Fruit fly (Drosophila melanogaster) whole organism, embryonic: Measurements from ENCODE around the gene CG15696.

ENCODE experiments used
- B-H1 ChIP-seq: fragments of 200-800 bp; sonication (Bioruptor generic); IDR thresholded peaks from 3 replicates; pipeline ENCODE4 v1.3.6; 2022; ENCODE audit warnings: missing biosample characterization, missing genetic modification characterization
- BtbVII ChIP-seq: fragments of 200-800 bp; sonication (Bioruptor generic); optimal IDR thresholded peaks from 3 replicates; lab custom pipeline; 2017; ENCODE audit warnings: missing biosample characterization, mild to moderate bottlenecking, missing genetic modification characterization
- CG10209 ChIP-seq: fragments of 200-800 bp; sonication (Bioruptor generic); optimal IDR thresholded peaks from 3 replicates; lab custom pipeline; 2017; ENCODE audit warnings: missing biosample characterization, mild to moderate bottlenecking, missing genetic modification characterization, missing genetic modification reagents
- CG12299 ChIP-seq: fragments of 200-800 bp; sonication (Bioruptor generic); optimal IDR thresholded peaks from 2 replicates; lab custom pipeline; 2018; ENCODE audit warnings: missing biosample characterization, mild to moderate bottlenecking, missing genetic modification characterization
- CG1233 ChIP-seq: fragments of 200-800 bp; sonication (Bioruptor generic); optimal IDR thresholded peaks from 4 replicates; lab custom pipeline; 2018; ENCODE audit warnings: missing biosample characterization, mild to moderate bottlenecking, missing genetic modification characterization
- CG13424 ChIP-seq: fragments of 200-800 bp; sonication (Bioruptor generic); optimal IDR thresholded peaks from 2 replicates; lab custom pipeline; 2019; ENCODE audit warnings: missing biosample characterization, mild to moderate bottlenecking, missing genetic modification characterization, moderate library complexity
- CG15601 ChIP-seq: fragments of 200-800 bp; sonication (Bioruptor generic); optimal IDR thresholded peaks from 3 replicates; lab custom pipeline; 2019; ENCODE audit warnings: missing biosample characterization, mild to moderate bottlenecking, missing genetic modification characterization, moderate library complexity
- CG15696 ChIP-seq: fragments of 200-800 bp; sonication (Bioruptor generic); optimal IDR thresholded peaks from 2 replicates; lab custom pipeline; 2019; ENCODE audit warnings: missing biosample characterization, mild to moderate bottlenecking, missing genetic modification characterization, moderate library complexity
- CG16863 ChIP-seq: fragments of 200-800 bp; sonication (Bioruptor generic); optimal IDR thresholded peaks from 3 replicates; lab custom pipeline; 2016; ENCODE audit warnings: missing biosample characterization, missing genetic modification characterization
- CG17829 ChIP-seq: fragments of 200-800 bp; optimal IDR thresholded peaks from 2 replicates; lab custom pipeline; 2019; ENCODE audit warnings: missing biosample characterization, mild to moderate bottlenecking, missing genetic modification characterization, moderate library complexity
- CG2875 ChIP-seq: fragments of 200-800 bp; sonication (Bioruptor generic); optimal IDR thresholded peaks from 2 replicates; lab custom pipeline; 2017; ENCODE audit warnings: missing biosample characterization, mild to moderate bottlenecking, missing genetic modification characterization, missing genetic modification reagents
- CG31365 ChIP-seq: fragments of 200-800 bp; sonication (Bioruptor generic); optimal IDR thresholded peaks from 2 replicates; lab custom pipeline; 2018; ENCODE audit warnings: missing biosample characterization, mild to moderate bottlenecking, missing genetic modification characterization
- CG33213 ChIP-seq: fragments of 200-800 bp; sonication (Bioruptor generic); optimal IDR thresholded peaks from 3 replicates; lab custom pipeline; 2016; ENCODE audit warnings: missing biosample characterization, missing genetic modification characterization
- CG34376 ChIP-seq: fragments of 200-800 bp; sonication (Bioruptor generic); optimal IDR thresholded peaks from 2 replicates; lab custom pipeline; 2018; ENCODE audit warnings: missing biosample characterization, mild to moderate bottlenecking, missing genetic modification characterization
- CG4707 ChIP-seq: fragments of 200-800 bp; sonication (Bioruptor generic); optimal IDR thresholded peaks from 2 replicates; lab custom pipeline; 2018; ENCODE audit warnings: missing biosample characterization, mild to moderate bottlenecking, missing genetic modification characterization, moderate library complexity
- CG4730 ChIP-seq: fragments of 200-800 bp; sonication (Bioruptor generic); IDR thresholded peaks from 2 replicates; pipeline ENCODE4 v1.3.6; 2022; ENCODE audit warnings: missing biosample characterization, missing genetic modification characterization
- CG7271 ChIP-seq: fragments of 200-800 bp; sonication (Bioruptor generic); optimal IDR thresholded peaks from 2 replicates; lab custom pipeline; 2018; ENCODE audit warnings: missing biosample characterization, mild to moderate bottlenecking, missing genetic modification characterization, moderate library complexity
- CG7928 ChIP-seq: fragments of 200-800 bp; sonication (Bioruptor generic); optimal IDR thresholded peaks from 2 replicates; lab custom pipeline; 2017; ENCODE audit warnings: missing biosample characterization, mild to moderate bottlenecking, missing genetic modification characterization
- CG8281 ChIP-seq: fragments of 200-800 bp; sonication (Bioruptor generic); optimal IDR thresholded peaks from 2 replicates; lab custom pipeline; 2018; ENCODE audit warnings: missing biosample characterization, mild to moderate bottlenecking, missing genetic modification characterization, moderate library complexity
- CG8924 ChIP-seq: fragments of 200-800 bp; optimal IDR thresholded peaks from 3 replicates; lab custom pipeline; 2019; ENCODE audit warnings: missing biosample characterization, mild to moderate bottlenecking, missing genetic modification characterization, moderate library complexity
- CoRest ChIP-seq: fragments of 200-800 bp; sonication (Bioruptor generic); optimal IDR thresholded peaks from 3 replicates; lab custom pipeline; 2018; ENCODE audit warnings: missing biosample characterization, mild to moderate bottlenecking, missing genetic modification characterization, moderate library complexity
- D19B ChIP-seq: fragments of 200-800 bp; sonication (Bioruptor generic); optimal IDR thresholded peaks from 2 replicates; lab custom pipeline; 2017; ENCODE audit warnings: missing biosample characterization, mild to moderate bottlenecking, missing genetic modification characterization
- Fer3 ChIP-seq: fragments of 200-800 bp; sonication (Bioruptor generic); optimal IDR thresholded peaks from 2 replicates; lab custom pipeline; 2018; ENCODE audit warnings: missing biosample characterization, mild to moderate bottlenecking, missing genetic modification characterization, moderate library complexity
- Max ChIP-seq: fragments of 200-800 bp; sonication (Bioruptor generic); optimal IDR thresholded peaks from 2 replicates; lab custom pipeline; 2016; ENCODE audit warnings: missing biosample characterization, mild to moderate bottlenecking, missing genetic modification characterization
- Neu2 ChIP-seq: fragments of 200-800 bp; sonication (Bioruptor generic); optimal IDR thresholded peaks from 3 replicates; lab custom pipeline; 2016; ENCODE audit warnings: missing biosample characterization, missing genetic modification characterization, borderline replicate concordance
- Rx ChIP-seq: fragments of 200-800 bp; sonication (Bioruptor generic); IDR thresholded peaks from 2 replicates; pipeline ENCODE4 v1.3.6; 2022; ENCODE audit warnings: missing biosample characterization, missing genetic modification characterization
- Sox100B ChIP-seq: fragments of 200-800 bp; sonication (Bioruptor generic); optimal IDR thresholded peaks from 3 replicates; lab custom pipeline; 2018; ENCODE audit warnings: missing biosample characterization, mild to moderate bottlenecking, missing genetic modification characterization
- Sox102F ChIP-seq: fragments of 200-800 bp; sonication (Bioruptor generic); optimal IDR thresholded peaks from 2 replicates; lab custom pipeline; 2018; ENCODE audit warnings: missing biosample characterization, mild to moderate bottlenecking, missing genetic modification characterization, moderate library complexity
- Sry-β ChIP-seq: fragments of 200-800 bp; sonication (Bioruptor generic); optimal IDR thresholded peaks from 2 replicates; lab custom pipeline; 2018; ENCODE audit warnings: missing biosample characterization, mild to moderate bottlenecking, missing genetic modification characterization, moderate library complexity
- amos ChIP-seq: fragments of 200-800 bp; sonication (Bioruptor generic); IDR thresholded peaks from 2 replicates; pipeline ENCODE4 v1.3.6; 2022; ENCODE audit warnings: missing biosample characterization, missing genetic modification characterization; ENCODE audit not compliant: partially characterized antibody
- bsh ChIP-seq, 2 experiments: fragments of 200-800 bp; sonication (Bioruptor generic); optimal IDR thresholded peaks; 2 replicates each; lab custom pipeline; 2017 to 2018; ENCODE audit warnings: mild to moderate bottlenecking in 2 of 2, missing biosample characterization in 2 of 2, missing genetic modification characterization in 2 of 2, moderate library complexity in 1 of 2
- cato ChIP-seq: fragments of 200-800 bp; sonication (Bioruptor generic); optimal IDR thresholded peaks from 2 replicates; lab custom pipeline; 2016; ENCODE audit warnings: missing biosample characterization, missing genetic modification characterization, borderline replicate concordance
- caup ChIP-seq: fragments of 200-800 bp; sonication (Bioruptor generic); optimal IDR thresholded peaks from 3 replicates; lab custom pipeline; 2017; ENCODE audit warnings: missing biosample characterization, mild to moderate bottlenecking, missing genetic modification characterization, moderate library complexity; ENCODE audit not compliant: severe bottlenecking
- chif ChIP-seq, 2 experiments: fragments of 200-800 bp; sonication (Bioruptor generic); optimal IDR thresholded peaks; 3 replicates each; lab custom pipeline; 2016; ENCODE audit warnings: missing biosample characterization in 2 of 2, missing genetic modification characterization in 2 of 2
- crp ChIP-seq, 2 experiments: fragments of 200-800 bp; sonication (Bioruptor generic); optimal IDR thresholded peaks; 2 replicates in 1 of 2; 3 replicates in 1 of 2; lab custom pipeline; 2017; ENCODE audit warnings: missing biosample characterization in 2 of 2, missing genetic modification characterization in 2 of 2, mild to moderate bottlenecking in 1 of 2, moderate library complexity in 1 of 2
- dmrt11E ChIP-seq: fragments of 200-800 bp; sonication (Bioruptor generic); optimal IDR thresholded peaks from 3 replicates; lab custom pipeline; 2018; ENCODE audit warnings: missing biosample characterization, mild to moderate bottlenecking, missing genetic modification characterization, moderate library complexity
- esg ChIP-seq: fragments of 200-800 bp; sonication (Bioruptor generic); conservative IDR thresholded peaks from 2 replicates; pipeline ENCODE4 v1.3.6; 2022; ENCODE audit warnings: missing biosample characterization, missing genetic modification characterization
- fu2 ChIP-seq: fragments of 200-800 bp; sonication (Bioruptor generic); optimal IDR thresholded peaks from 2 replicates; lab custom pipeline; 2016; ENCODE audit warnings: missing biosample characterization, missing genetic modification characterization
- grau ChIP-seq: fragments of 200-800 bp; optimal IDR thresholded peaks from 3 replicates; lab custom pipeline; 2019; ENCODE audit warnings: missing biosample characterization, mild to moderate bottlenecking, missing genetic modification characterization, moderate library complexity
- gsb-n ChIP-seq: fragments of 200-800 bp; sonication (Bioruptor generic); optimal IDR thresholded peaks from 3 replicates; lab custom pipeline; 2018; ENCODE audit warnings: missing biosample characterization, mild to moderate bottlenecking, missing genetic modification characterization
- mirr ChIP-seq: fragments of 200-800 bp; sonication (Bioruptor generic); optimal IDR thresholded peaks from 3 replicates; lab custom pipeline; 2018; ENCODE audit warnings: missing biosample characterization, mild to moderate bottlenecking, missing genetic modification characterization
- nau ChIP-seq: fragments of 200-800 bp; sonication (Bioruptor generic); optimal IDR thresholded peaks from 3 replicates; lab custom pipeline; 2017; ENCODE audit warnings: missing biosample characterization, mild to moderate bottlenecking, missing genetic modification characterization, missing genetic modification reagents
- org-1 ChIP-seq: fragments of 200-800 bp; sonication (Bioruptor generic); optimal IDR thresholded peaks from 2 replicates; lab custom pipeline; 2017; ENCODE audit warnings: missing biosample characterization, missing genetic modification characterization
- ranshi ChIP-seq: fragments of 200-800 bp; sonication (Bioruptor generic); IDR thresholded peaks from 2 replicates; pipeline ENCODE4 v1.3.6; 2022; ENCODE audit warnings: missing biosample characterization, missing genetic modification characterization
- scrt ChIP-seq: fragments of 200-800 bp; sonication (Bioruptor generic); optimal IDR thresholded peaks from 2 replicates; lab custom pipeline; 2018; ENCODE audit warnings: missing biosample characterization, mild to moderate bottlenecking, missing genetic modification characterization, moderate library complexity
- unc-4 ChIP-seq: fragments of 200-800 bp; sonication (Bioruptor generic); IDR thresholded peaks from 2 replicates; pipeline ENCODE4 v1.3.6; 2022; ENCODE audit warnings: missing biosample characterization, missing genetic modification characterization; ENCODE audit not compliant: partially characterized antibody
- usp ChIP-seq: fragments of >200 bp; optimal IDR thresholded peaks from 2 replicates; lab custom pipeline; 2017; ENCODE audit warnings: missing biosample characterization, missing genetic modification characterization
- wek ChIP-seq: fragments of 200-800 bp; sonication (Bioruptor generic); optimal IDR thresholded peaks from 3 replicates; lab custom pipeline; 2018; ENCODE audit warnings: missing biosample characterization, mild to moderate bottlenecking, missing genetic modification characterization, moderate library complexity
- zen ChIP-seq: fragments of 200-800 bp; sonication (Bioruptor generic); optimal IDR thresholded peaks from 3 replicates; lab custom pipeline; 2018; ENCODE audit warnings: missing biosample characterization, mild to moderate bottlenecking, missing genetic modification characterization, moderate library complexity

Gene CG15696

DNA sequence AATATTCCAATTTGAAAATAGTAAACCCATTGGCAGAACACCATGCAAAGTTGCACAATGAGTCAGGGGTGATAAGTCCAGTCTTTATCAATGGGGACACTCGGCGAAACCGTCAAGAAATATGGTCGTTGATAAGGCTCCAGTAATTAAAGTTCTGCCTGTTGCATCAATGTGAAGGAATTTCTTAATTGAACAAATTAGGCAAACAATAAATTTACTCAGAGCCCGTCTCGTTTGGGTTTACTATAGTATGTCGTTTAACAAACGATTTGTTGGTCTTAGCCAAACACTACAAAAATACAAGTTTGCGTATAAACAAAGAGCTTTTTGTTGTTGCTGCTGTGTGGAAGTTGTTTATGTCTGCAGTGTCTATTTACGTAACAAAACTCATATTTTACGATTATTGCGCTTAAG lies 12.1 kb upstream of the CG15696 start (continued):
- TF ChIP-seq fu2 (GFP tag; lab: Kevin White, UChicago) (no peak), cato (GFP tag; lab: Kevin White, UChicago) (peak; percentile 26), Rx (GFP tag; lab: Robert Waterston, UW) (no peak), CG4707 (GFP tag; lab: Kevin White, UChicago) (peak; percentile 2), nau (GFP tag; lab: Kevin White, UChicago) (peak; percentile 78), CG17829 (tag; lab: Kevin White, UChicago) (no peak), CG15696 (tag; lab: Kevin White, UChicago) (no peak), CG2875 (GFP tag; lab: Kevin White, UChicago) (peak; percentile 68), bsh (GFP tag; optimal IDR thresholded peaks at IDR 0.05; lab: Kevin White, UChicago) (peak in 1 of 2 experiments; percentile 44), CG7928 (GFP tag; lab: Kevin White, UChicago) (peak; percentile 18), Max (peak; percentile 8), usp (GFP tag; lab: Kevin White, UChicago) (no peak), CG4730 (no peak), esg (no peak), Fer3 (peak; percentile 58), mirr (peak; percentile 81), Sox102F (GFP tag; lab: Kevin White, UChicago) (peak; percentile 53), CG1233 (GFP tag; lab: Kevin White, UChicago) (peak; percentile 63), unc-4 (GFP tag; lab: Robert Waterston, UW) (no peak), BtbVII (GFP tag; lab: Kevin White, UChicago) (peak; percentile 74), ranshi (peak; percentile 47; the same call in 1 of the 2 replicates), scrt (GFP tag; lab: Kevin White, UChicago) (peak; percentile 21), CG31365 (peak; percentile 61), crp (GFP tag; optimal IDR thresholded peaks at IDR 0.05; lab: Kevin White, UChicago) (no peak), Neu2 (GFP tag; lab: Kevin White, UChicago) (no peak), amos (GFP tag; lab: Robert Waterston, UW) (no peak), Sox100B (peak; percentile 46), CG13424 (tag; lab: Kevin White, UChicago) (peak; percentile 9), zen (no peak), wek (GFP tag; lab: Kevin White, UChicago) (peak; percentile 67), CG7271 (tag; lab: Kevin White, UChicago) (peak; percentile 29), gsb-n (tag; lab: Kevin White, UChicago) (peak; percentile 27), chif (GFP tag; optimal IDR thresholded peaks at IDR 0.05; lab: Kevin White, UChicago) (peak in 1 of 2 experiments; percentile 53), grau (tag; lab: Kevin White, UChicago) (peak; percentile 26), CG10209 (GFP tag; lab: Kevin White, UChicago) (peak; percentile 56), CG34376 (peak; percentile 22), D19B (GFP tag; lab: Kevin White, UChicago) (peak; percentile 6), CG15601 (peak; percentile 48), Sry-β (peak; percentile 52), CoRest (tag; lab: Kevin White, UChicago) (peak; percentile 58), CG33213 (GFP tag; lab: Kevin White, UChicago) (peak; percentile 37), CG16863 (GFP tag; lab: Kevin White, UChicago) (no peak), dmrt11E (tag; lab: Kevin White, UChicago) (no peak), CG8281 (tag; lab: Kevin White, UChicago) (peak; percentile 36), org-1 (GFP tag; lab: Kevin White, UChicago) (peak; percentile 49), CG8924 (tag; lab: Kevin White, UChicago) (peak; percentile 21), caup (peak; percentile 69), B-H1 (no peak; the same call in 2 of the 3 replicates), CG12299 (tag; lab: Kevin White, UChicago) (peak; percentile 65)
